Worm (Caenorhabditis elegans): ENCODE measurements around the gene nspc-20.
A peak's percentile ranks its signal among the peaks of the same experiment; 100 is the strongest.
"Not testable (repeated sequence)": the region's sequence is repeated elsewhere in the genome, so short reads cannot be mapped to it uniquely, and the experiment has no call there.

Gene nspc-20

DNA sequence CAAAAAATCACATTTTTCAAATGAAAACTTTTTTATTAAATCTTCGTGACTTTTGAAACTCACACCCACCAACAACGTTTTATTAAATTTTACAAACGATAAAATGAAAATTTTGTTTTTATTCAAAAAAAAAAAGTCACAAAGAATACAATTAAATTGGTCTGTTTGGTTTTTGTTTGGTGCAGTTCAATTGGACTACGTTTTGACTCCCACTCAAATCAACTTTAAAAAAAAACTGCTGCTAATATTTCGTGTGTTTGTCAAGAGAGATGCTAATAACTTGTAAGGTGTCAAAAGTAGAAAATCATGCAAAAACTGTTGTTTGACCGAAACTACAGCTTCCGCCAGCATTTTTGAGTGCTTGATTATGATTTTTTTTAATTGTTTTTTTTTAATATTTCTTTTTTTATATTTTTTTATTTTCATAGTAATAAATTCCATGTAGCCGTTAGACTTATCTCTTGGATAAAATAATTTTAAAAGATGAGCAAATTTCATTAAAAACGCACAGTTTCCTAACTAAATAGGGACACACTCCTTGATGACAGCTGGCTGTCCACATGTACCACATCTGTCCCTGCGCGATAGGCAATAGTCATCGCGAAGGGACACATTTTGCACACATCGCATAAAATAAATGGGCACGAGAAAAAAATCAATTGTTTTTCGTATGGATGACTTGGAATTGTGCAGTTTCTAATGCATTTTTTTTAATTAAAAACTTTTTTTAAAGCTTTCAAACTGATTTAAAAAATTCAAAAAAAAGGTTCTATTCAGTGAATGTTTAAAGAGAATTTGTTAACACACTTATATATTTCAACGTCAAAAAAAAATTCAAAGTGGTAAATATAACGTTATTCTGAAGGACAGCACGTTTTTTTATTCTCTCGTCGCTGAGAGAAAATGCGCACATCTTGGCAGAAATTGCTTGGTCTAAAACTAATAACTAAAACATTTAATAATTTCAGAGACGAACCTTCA is 4.4 kb downstream of the nspc-20 start (continued):
- TF ChIP-seq dmd-4 (tag; optimal IDR thresholded peaks at IDR 0.05) (peak; percentile 74), egl-27 (tag; optimal IDR thresholded peaks at IDR 0.05) (peak; percentile 98), ceh-82 (tag; optimal IDR thresholded peaks at IDR 0.05) (peak; percentile 100), F13H6.1 (tag; optimal IDR thresholded peaks at IDR 0.05) (peak; percentile 99), nhr-12 (tag; optimal IDR thresholded peaks at IDR 0.05) (peak; percentile 80), ztf-1 (GFP tag; conservative IDR thresholded peaks at IDR 0.05) (no peak), unc-55 (GFP tag; optimal IDR thresholded peaks at IDR 0.05) (peak; percentile 99), sma-3 (GFP tag; optimal IDR thresholded peaks at IDR 0.05) (peak; percentile 99), ama-1 (optimal IDR thresholded peaks at IDR 0.05) (peak; percentile 69), skn-1 (tag; optimal IDR thresholded peaks at IDR 0.05) (peak; percentile 85), ZK546.5 (tag; optimal IDR thresholded peaks at IDR 0.05) (peak; percentile 88), mab-5 (tag; optimal IDR thresholded peaks at IDR 0.05) (peak; percentile 99), fos-1 (tag; optimal IDR thresholded peaks at IDR 0.05) (peak; percentile 99), crh-2 (tag; optimal IDR thresholded peaks at IDR 0.05) (peak; percentile 100), R02D3.7 (tag; optimal IDR thresholded peaks at IDR 0.05) (peak; percentile 83), nhr-11 (tag; optimal IDR thresholded peaks at IDR 0.05) (peak; percentile 81), snpc-4 (tag; optimal IDR thresholded peaks at IDR 0.05) (peak; percentile 92), nhr-129 (tag; optimal IDR thresholded peaks at IDR 0.05) (peak; percentile 100), nhr-6 (tag; optimal IDR thresholded peaks at IDR 0.05) (peak; percentile 99), zag-1 (tag; optimal IDR thresholded peaks at IDR 0.05) (peak; percentile 99), unc-39 (tag; optimal IDR thresholded peaks at IDR 0.05) (peak; percentile 79), unc-62 (GFP tag; optimal IDR thresholded peaks at IDR 0.05) (peak; percentile 99), Y55F3AM.14 (GFP tag; optimal IDR thresholded peaks at IDR 0.05) (peak; percentile 98), elt-3 (tag; optimal IDR thresholded peaks at IDR 0.05) (peak; percentile 91), nhr-21 (tag; optimal IDR thresholded peaks at IDR 0.05) (peak; percentile 100), nhr-77 (tag; optimal IDR thresholded peaks at IDR 0.05) (peak; percentile 99)

DNA sequence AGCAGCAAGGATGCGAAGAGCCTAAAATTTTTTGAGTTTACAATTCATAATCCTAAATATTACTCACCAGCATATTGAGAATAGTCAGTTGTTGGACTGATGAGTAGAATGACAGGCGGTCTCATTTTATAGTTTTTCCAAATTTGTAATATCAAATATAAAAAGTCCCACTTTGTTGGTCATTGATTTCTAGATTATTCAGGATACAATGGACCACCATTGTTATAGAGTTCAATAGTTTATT is 5.0 kb downstream of the nspc-20 start, which contains the start of gene nspc-17:
TSS of gene nspc-17 (minus strand) at position 101 of the 244 bp plus-strand sequence.
- not testable (repeated sequence) for TF ChIP-seq lin-39 (tag; optimal IDR thresholded peaks at IDR 0.05); sma-3 (GFP tag; optimal IDR thresholded peaks at IDR 0.05); Y55F3AM.14 (GFP tag; optimal IDR thresholded peaks at IDR 0.05)

DNA sequence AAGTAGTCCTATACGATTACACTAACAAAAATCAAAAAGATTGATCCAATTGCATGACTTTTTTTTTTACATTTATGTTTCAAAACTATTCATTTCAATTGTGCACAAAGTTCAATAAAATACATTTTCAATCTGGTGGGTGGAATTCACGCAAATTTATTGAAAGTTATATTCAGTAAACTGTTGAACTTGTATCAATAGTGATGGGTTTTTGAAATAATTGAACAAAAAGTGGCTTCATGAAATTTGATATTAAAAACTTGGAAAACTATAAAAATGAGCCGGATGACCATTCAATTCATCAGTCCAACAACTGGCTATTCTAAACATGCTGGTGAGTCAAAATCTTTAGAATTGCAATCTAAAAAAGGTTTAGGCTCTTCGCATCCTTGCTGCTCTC is 6.7 kb downstream of the nspc-20 start, which contains the start of gene nspc-16:
TSS of gene nspc-16 (plus strand) at position 301 of the 400 bp plus-strand sequence.
- TF ChIP-seq unc-55 (GFP tag; optimal IDR thresholded peaks at IDR 0.05) (no peak), aly-2 (tag; optimal IDR thresholded peaks at IDR 0.05) (no peak), mab-5 (tag; optimal IDR thresholded peaks at IDR 0.05) (no peak), snpc-4 (tag; optimal IDR thresholded peaks at IDR 0.05) (no peak), lin-11 (tag; optimal IDR thresholded peaks at IDR 0.05) (no peak), zag-1 (tag; optimal IDR thresholded peaks at IDR 0.05) (no peak), nhr-12 (tag; optimal IDR thresholded peaks at IDR 0.05) (no peak), ztf-4 (tag; optimal IDR thresholded peaks at IDR 0.05) (no peak), R02D3.7 (tag; optimal IDR thresholded peaks at IDR 0.05) (no peak), nhr-237 (tag; optimal IDR thresholded peaks at IDR 0.05) (no peak), C34F6.9 (tag; optimal IDR thresholded peaks at IDR 0.05) (no peak), blmp-1 (tag; optimal IDR thresholded peaks at IDR 0.05; ENCODE audit: insufficient read depth) (no peak), nhr-25 (tag; optimal IDR thresholded peaks at IDR 0.05) (no peak), nhr-21 (tag; optimal IDR thresholded peaks at IDR 0.05) (no peak), unc-62 (GFP tag; optimal IDR thresholded peaks at IDR 0.05) (no peak), sma-3 (GFP tag; optimal IDR thresholded peaks at IDR 0.05) (no peak)

DNA sequence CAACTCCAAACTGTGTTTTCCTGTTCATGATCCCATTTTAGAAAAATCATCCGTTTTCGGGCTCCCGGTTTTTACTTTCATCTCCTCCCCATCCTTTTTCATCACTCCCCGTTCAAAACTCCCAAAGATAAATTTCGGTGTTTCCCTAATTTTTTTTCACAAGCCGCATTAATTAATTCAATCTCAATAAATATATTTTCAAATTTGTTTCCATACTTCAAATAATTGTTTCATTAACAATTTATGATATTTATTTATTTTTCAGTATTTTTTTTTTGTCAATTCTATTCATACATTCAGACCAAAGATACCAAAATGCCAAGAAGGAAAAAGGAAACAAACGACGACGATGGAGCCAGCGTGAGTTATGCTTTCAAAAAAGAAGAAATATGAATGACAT is 9.5 kb downstream of the nspc-20 start, which contains the start of gene D1025.1:
TSS of gene D1025.1 (plus strand) at position 301 of the 400 bp plus-strand sequence.
- no peak for TF ChIP-seq lin-13 (GFP tag; optimal IDR thresholded peaks at IDR 0.05)
- no peak for TF ChIP-seq alr-1 (tag; optimal IDR thresholded peaks at IDR 0.05)
